Fruit fly (Drosophila melanogaster) whole organism, embryonic: ENCODE measurements around the gene CG43321.

Experiments used
- Atf6 ChIP-seq: fragments of 200-800 bp; sonication (Bioruptor generic); IDR thresholded peaks from 2 replicates; pipeline ENCODE4 v1.3.6; 2022; ENCODE audit warnings: missing biosample characterization, missing genetic modification characterization
- Awh ChIP-seq: fragments of 200-800 bp; sonication (Bioruptor generic); IDR thresholded peaks from 2 replicates; pipeline ENCODE4, ENCODE4 v1.3.6; 2022; ENCODE audit warnings: missing biosample characterization, missing genetic modification characterization
- CG12236 ChIP-seq: fragments of 200-800 bp; sonication (Bioruptor generic); optimal IDR thresholded peaks from 2 replicates; lab custom pipeline; 2016; ENCODE audit warnings: missing biosample characterization, missing genetic modification characterization
- CG12659 ChIP-seq: fragments of 200-800 bp; sonication (Bioruptor generic); optimal IDR thresholded peaks from 3 replicates; lab custom pipeline; 2017; ENCODE audit warnings: mild to moderate bottlenecking, missing biosample characterization, missing genetic modification reagents, missing genetic modification characterization
- CG12942 ChIP-seq: fragments of 200-800 bp; sonication (Bioruptor generic); optimal IDR thresholded peaks from 3 replicates; lab custom pipeline; 2016; ENCODE audit warnings: missing biosample characterization, missing genetic modification characterization
- CG14014 ChIP-seq: fragments of 200-800 bp; sonication (Bioruptor generic); IDR thresholded peaks from 2 replicates; pipeline ENCODE4 v1.3.6; 2022; ENCODE audit warnings: missing biosample characterization, missing genetic modification characterization
- CG14860 ChIP-seq: fragments of 200-800 bp; sonication (Bioruptor generic); IDR thresholded peaks from 3 replicates; pipeline ENCODE4 v1.3.6; 2022; ENCODE audit warnings: missing biosample characterization, missing genetic modification characterization; ENCODE audit not compliant: partially characterized antibody
- CG15073 ChIP-seq: fragments of 200-800 bp; sonication (Bioruptor generic); optimal IDR thresholded peaks from 2 replicates; lab custom pipeline; 2016; ENCODE audit warnings: missing biosample characterization, missing genetic modification characterization
- CG1529 ChIP-seq: fragments of 200-800 bp; sonication (Bioruptor generic); optimal IDR thresholded peaks from 3 replicates; lab custom pipeline; 2018; ENCODE audit warnings: missing biosample characterization, missing genetic modification characterization
- CG17829 ChIP-seq: fragments of 200-800 bp; optimal IDR thresholded peaks from 2 replicates; lab custom pipeline; 2019; ENCODE audit warnings: missing biosample characterization, mild to moderate bottlenecking, missing genetic modification characterization, moderate library complexity
- CG18764 ChIP-seq: fragments of 200-800 bp; sonication (Bioruptor generic); optimal IDR thresholded peaks from 3 replicates; lab custom pipeline; 2016; ENCODE audit warnings: missing biosample characterization, missing genetic modification characterization
- CG2875 ChIP-seq: fragments of 200-800 bp; sonication (Bioruptor generic); optimal IDR thresholded peaks from 2 replicates; lab custom pipeline; 2017; ENCODE audit warnings: missing biosample characterization, mild to moderate bottlenecking, missing genetic modification characterization, missing genetic modification reagents
- CG30431 ChIP-seq: fragments of 200-800 bp; sonication (Bioruptor generic); optimal IDR thresholded peaks from 2 replicates; lab custom pipeline; 2017; ENCODE audit warnings: missing biosample characterization, missing genetic modification characterization
- CG33557 ChIP-seq: fragments of 200-800 bp; sonication (Bioruptor generic); optimal IDR thresholded peaks from 2 replicates; lab custom pipeline; 2019; ENCODE audit warnings: missing biosample characterization, mild to moderate bottlenecking, missing genetic modification characterization, moderate library complexity
- CG4424 ChIP-seq: fragments of 200-800 bp; sonication (Bioruptor generic); optimal IDR thresholded peaks from 3 replicates; lab custom pipeline; 2016; ENCODE audit warnings: missing biosample characterization, missing genetic modification characterization
- CG6272 ChIP-seq: fragments of 200-800 bp; sonication (Bioruptor generic); IDR thresholded peaks from 2 replicates; pipeline ENCODE4 v1.3.6; 2022; ENCODE audit warnings: missing biosample characterization, missing genetic modification characterization
- CG7928 ChIP-seq: fragments of 200-800 bp; sonication (Bioruptor generic); optimal IDR thresholded peaks from 2 replicates; lab custom pipeline; 2017; ENCODE audit warnings: missing biosample characterization, mild to moderate bottlenecking, missing genetic modification characterization
- CG8359 ChIP-seq: fragments of 200-800 bp; sonication (Bioruptor generic); optimal IDR thresholded peaks from 2 replicates; lab custom pipeline; 2017; ENCODE audit warnings: missing biosample characterization, mild to moderate bottlenecking, missing genetic modification characterization, borderline replicate concordance
- CG8765 ChIP-seq: fragments of 200-800 bp; sonication (Bioruptor generic); IDR thresholded peaks from 2 replicates; pipeline ENCODE4 v1.3.6; 2022; ENCODE audit warnings: missing biosample characterization, missing genetic modification characterization
- CG8924 ChIP-seq: fragments of 200-800 bp; optimal IDR thresholded peaks from 3 replicates; lab custom pipeline; 2019; ENCODE audit warnings: missing biosample characterization, mild to moderate bottlenecking, missing genetic modification characterization, moderate library complexity
- CHES-1-like ChIP-seq: fragments of 200-800 bp; sonication (Bioruptor generic); optimal IDR thresholded peaks from 2 replicates; lab custom pipeline; 2016; ENCODE audit warnings: missing biosample characterization, missing genetic modification characterization
- CrebB ChIP-seq: fragments of 200-800 bp; sonication (Bioruptor generic); optimal IDR thresholded peaks from 3 replicates; lab custom pipeline; 2018; ENCODE audit warnings: missing biosample characterization, mild to moderate bottlenecking, missing genetic modification characterization
- Dek ChIP-seq: fragments of 200-800 bp; sonication (Bioruptor generic); optimal IDR thresholded peaks from 3 replicates; lab custom pipeline; 2019; ENCODE audit warnings: missing biosample characterization, mild to moderate bottlenecking, missing genetic modification characterization, moderate library complexity
- Gug ChIP-seq: fragments of 200-800 bp; sonication (Bioruptor generic); IDR thresholded peaks from 4 replicates; pipeline ENCODE4 v1.3.6; 2022; ENCODE audit warnings: missing biosample characterization, missing genetic modification characterization
- Hr51 ChIP-seq, 2 experiments: fragments of 200-800 bp; sonication (Bioruptor generic); optimal IDR thresholded peaks; 2 replicates in 1 of 2; 3 replicates in 1 of 2; lab custom pipeline; 2016 to 2018; ENCODE audit warnings: missing biosample characterization in 2 of 2, missing genetic modification characterization in 2 of 2, mild to moderate bottlenecking in 1 of 2, moderate library complexity in 1 of 2
- Lpt ChIP-seq: fragments of >200 bp; optimal IDR thresholded peaks from 2 replicates; lab custom pipeline; 2018; ENCODE audit warnings: missing biosample characterization, missing genetic modification characterization
- MESR4 ChIP-seq: fragments of 200-800 bp; sonication (Bioruptor generic); optimal IDR thresholded peaks from 2 replicates; lab custom pipeline; 2018; ENCODE audit warnings: missing biosample characterization, mild to moderate bottlenecking, missing genetic modification characterization, moderate library complexity
- NFAT ChIP-seq: fragments of 200-800 bp; sonication (Bioruptor generic); IDR thresholded peaks from 2 replicates; pipeline ENCODE4 v1.3.6; 2022; ENCODE audit warnings: missing biosample characterization, missing genetic modification characterization
- Nf-YB ChIP-seq: fragments of 200-800 bp; sonication (Bioruptor generic); optimal IDR thresholded peaks from 3 replicates; lab custom pipeline; 2019; ENCODE audit warnings: missing biosample characterization, mild to moderate bottlenecking, missing genetic modification characterization, moderate library complexity
- Spps ChIP-seq: fragments of 200-800 bp; sonication (Bioruptor generic); optimal IDR thresholded peaks from 2 replicates; lab custom pipeline; 2018; ENCODE audit warnings: missing biosample characterization, mild to moderate bottlenecking, missing genetic modification characterization
- Trl ChIP-seq, 3 experiments: fragments of >200 bp in 2 of 3; fragments of 200-800 bp in 1 of 3; sonication (Bioruptor generic) in 1 of 3; optimal IDR thresholded peaks; 2 replicates in 1 of 3; 3 replicates in 2 of 3; lab custom pipeline; 2016 to 2017; ENCODE audit warnings: missing biosample characterization in 1 of 3, missing genetic modification characterization in 1 of 3
- abd-A ChIP-seq: fragments of 200-800 bp; sonication (Bioruptor generic); optimal IDR thresholded peaks from 3 replicates; lab custom pipeline; 2019; ENCODE audit warnings: missing biosample characterization, mild to moderate bottlenecking, missing genetic modification characterization, moderate library complexity
- ase ChIP-seq: fragments of 200-800 bp; sonication (Bioruptor generic); IDR thresholded peaks from 3 replicates; pipeline ENCODE4 v1.3.6; 2022; ENCODE audit warnings: missing biosample characterization, missing genetic modification characterization
- ci ChIP-seq: fragments of 200-800 bp; sonication (Bioruptor generic); IDR thresholded peaks from 3 replicates; pipeline ENCODE4 v1.3.6; 2022; ENCODE audit warnings: missing biosample characterization, missing genetic modification characterization
- dati ChIP-seq: fragments of 200-800 bp; sonication (Bioruptor generic); IDR thresholded peaks from 2 replicates; pipeline ENCODE4 v1.3.6; 2022; ENCODE audit warnings: missing biosample characterization, missing genetic modification characterization
- gsb-n ChIP-seq: fragments of 200-800 bp; sonication (Bioruptor generic); optimal IDR thresholded peaks from 3 replicates; lab custom pipeline; 2018; ENCODE audit warnings: missing biosample characterization, mild to moderate bottlenecking, missing genetic modification characterization
- hbn ChIP-seq: fragments of 200-800 bp; sonication (Bioruptor generic); IDR thresholded peaks from 2 replicates; pipeline ENCODE4 v1.3.6; 2022; ENCODE audit warnings: missing biosample characterization, missing genetic modification characterization; ENCODE audit not compliant: partially characterized antibody
- inv ChIP-seq: fragments of 200-800 bp; sonication (Bioruptor generic); IDR thresholded peaks from 2 replicates; pipeline ENCODE4 v1.3.6; 2022; ENCODE audit warnings: missing biosample characterization, missing genetic modification characterization; ENCODE audit not compliant: partially characterized antibody
- kah ChIP-seq: fragments of 200-800 bp; sonication (Bioruptor generic); optimal IDR thresholded peaks from 2 replicates; lab custom pipeline; 2018; ENCODE audit warnings: missing biosample characterization, mild to moderate bottlenecking, missing genetic modification characterization
- ken ChIP-seq: fragments of 200-800 bp; sonication (Bioruptor generic); IDR thresholded peaks from 3 replicates; pipeline ENCODE4 v1.3.6; 2022; ENCODE audit warnings: missing biosample characterization, missing genetic modification characterization
- phol ChIP-seq: fragments of 200-800 bp; sonication (Bioruptor generic); optimal IDR thresholded peaks from 3 replicates; lab custom pipeline; 2018; ENCODE audit warnings: missing biosample characterization, mild to moderate bottlenecking, missing genetic modification characterization, moderate library complexity
- pita ChIP-seq: fragments of 200-800 bp; sonication (Bioruptor generic); optimal IDR thresholded peaks from 2 replicates; lab custom pipeline; 2017; ENCODE audit warnings: missing biosample characterization, mild to moderate bottlenecking, missing genetic modification characterization
- pnt ChIP-seq: fragments of 200-800 bp; sonication (Bioruptor generic); optimal IDR thresholded peaks from 3 replicates; lab custom pipeline; 2016; ENCODE audit warnings: missing biosample characterization, missing genetic modification characterization
- prd ChIP-seq, 3 experiments: fragments of >200 bp in 2 of 3; fragments of 200-800 bp in 1 of 3; sonication (Bioruptor generic) in 1 of 3; optimal IDR thresholded peaks in 2 of 3; IDR thresholded peaks in 1 of 3; 2 replicates in 2 of 3; 3 replicates in 1 of 3; pipeline versions ENCODE4 v1.3.6 to Lab custom; 2017 to 2022; ENCODE audit warnings: missing biosample characterization in 1 of 3, missing genetic modification characterization in 1 of 3
- salm ChIP-seq: fragments of 200-800 bp; sonication (Bioruptor generic); optimal IDR thresholded peaks from 2 replicates; lab custom pipeline; 2018; ENCODE audit warnings: missing biosample characterization, mild to moderate bottlenecking, missing genetic modification characterization
- schlank ChIP-seq: fragments of 200-800 bp; sonication (Bioruptor generic); optimal IDR thresholded peaks from 2 replicates; lab custom pipeline; 2018; ENCODE audit warnings: missing biosample characterization, mild to moderate bottlenecking, missing genetic modification characterization
- sqz ChIP-seq: fragments of 200-800 bp; sonication (Bioruptor generic); optimal IDR thresholded peaks from 3 replicates; lab custom pipeline; 2018; ENCODE audit warnings: missing biosample characterization, mild to moderate bottlenecking, missing genetic modification characterization
- tx ChIP-seq: fragments of 200-800 bp; sonication (Bioruptor generic); optimal IDR thresholded peaks from 2 replicates; lab custom pipeline; 2016; ENCODE audit warnings: missing biosample characterization, missing genetic modification characterization
- wor ChIP-seq: fragments of 200-800 bp; sonication (Bioruptor generic); IDR thresholded peaks from 2 replicates; pipeline ENCODE4 v1.3.6; 2022; ENCODE audit warnings: missing biosample characterization, missing genetic modification characterization
- yki ChIP-seq: fragments of >200 bp; optimal IDR thresholded peaks from 3 replicates; lab custom pipeline; 2018

Gene CG43321

DNA sequence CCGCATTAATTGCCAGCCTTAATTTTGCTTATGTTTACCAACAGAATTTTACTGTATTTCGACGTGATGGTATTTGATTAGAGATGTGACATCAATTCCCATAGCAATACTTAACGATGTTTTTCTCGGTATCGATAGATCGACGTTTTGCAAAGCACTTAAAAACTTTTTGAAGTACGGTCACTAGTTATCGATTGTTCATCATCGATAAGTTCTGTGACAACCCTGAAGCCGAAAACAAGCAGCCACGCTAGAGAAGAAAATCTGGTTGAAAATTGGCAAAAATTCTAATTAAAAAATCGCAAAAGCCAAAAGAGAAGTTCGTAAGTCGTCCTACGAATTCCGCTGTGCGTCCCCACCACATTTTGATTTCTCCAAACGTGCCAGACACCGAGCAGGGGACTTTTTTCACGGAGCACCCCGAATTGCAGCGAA is 20.5 kb downstream of the CG43321 start, which contains the start of the genes Rab30 and Caper (continued):
- peak; percentile 60 for TF ChIP-seq pnt (GFP tag; lab: Kevin White, UChicago)
- peak; percentile 98 for TF ChIP-seq inv
- no peak for TF ChIP-seq CG30431 (GFP tag; lab: Kevin White, UChicago)
- TF ChIP-seq Dek (tag; lab: Kevin White, UChicago) = peak; percentile 3
- TF ChIP-seq CG2875 = no peak
- peak; percentile 84 for TF ChIP-seq CG12659 (GFP tag; lab: Kevin White, UChicago)
- TF ChIP-seq CG14014 = peak; percentile 49
- TF ChIP-seq CG4424 (GFP tag; lab: Kevin White, UChicago) = peak; percentile 45
- TF ChIP-seq CG15073 = no peak
- no peak for TF ChIP-seq CG18764 (GFP tag; lab: Kevin White, UChicago)
- TF ChIP-seq hbn (GFP tag; lab: Robert Waterston, UW) = peak; percentile 97
- TF ChIP-seq ase = no peak
- TF ChIP-seq CG6272 = peak; percentile 61
- TF ChIP-seq ken (GFP tag; lab: Robert Waterston, UW) = peak; percentile 52; the same call in 1 of the 3 replicates
- TF ChIP-seq CG1529 (GFP tag; lab: Kevin White, UChicago) = no peak
- TF ChIP-seq schlank = peak; percentile 51
- TF ChIP-seq Atf6 (GFP tag; lab: Robert Waterston, UW) = 0 out of 2 replicates have a peak, but pooled peaks have one; percentile 18
- TF ChIP-seq CG33557 (GFP tag; lab: Kevin White, UChicago) = peak; percentile 45
- peak; percentile 85 for TF ChIP-seq CHES-1-like (GFP tag; lab: Kevin White, UChicago)
- peak; percentile 55 for TF ChIP-seq CG8924 (tag; lab: Kevin White, UChicago)
- TF ChIP-seq kah (GFP tag; lab: Kevin White, UChicago) = no peak
- no peak; the same call in 1 of the 2 replicates for TF ChIP-seq CG8765 (GFP tag; lab: Robert Waterston, UW)
- peak; percentile 67 for TF ChIP-seq phol
- TF ChIP-seq Spps (tag; lab: Kevin White, UChicago) = no peak
- TF ChIP-seq salm (tag; lab: Kevin White, UChicago) = peak; percentile 19
- TF ChIP-seq prd (optimal IDR thresholded peaks at IDR 0.05; lab: Kevin White, UChicago) = no peak
- peak; percentile 57; the same call in 2 of the 3 replicates for TF ChIP-seq prd (GFP tag; IDR thresholded peaks at IDR 0.05; lab: Robert Waterston, UW)
- peak; percentile 74 for TF ChIP-seq CG17829 (tag; lab: Kevin White, UChicago)
- peak; percentile 98 for TF ChIP-seq CG14860
- no peak for TF ChIP-seq Lpt (GFP tag; lab: Kevin White, UChicago)
- no peak for TF ChIP-seq Awh (GFP tag; lab: Robert Waterston, UW)
- TF ChIP-seq CG7928 = peak; percentile 55
- TF ChIP-seq NFAT (GFP tag; lab: Robert Waterston, UW) = peak; percentile 88
- TF ChIP-seq Nf-YB (GFP tag; lab: Kevin White, UChicago) = peak; percentile 35
- TF ChIP-seq Hr51 (GFP tag; optimal IDR thresholded peaks at IDR 0.05; lab: Kevin White, UChicago) = peak in 1 of 2 experiments; percentile 60
- TF ChIP-seq sqz (GFP tag; lab: Kevin White, UChicago) = no peak
- TF ChIP-seq CG12236 (GFP tag; lab: Kevin White, UChicago) = no peak
- TF ChIP-seq tx = peak; percentile 49
- peak; percentile 13 for TF ChIP-seq CrebB
- peak; percentile 43 for TF ChIP-seq CG12942 (GFP tag; lab: Kevin White, UChicago)
- TF ChIP-seq Trl (optimal IDR thresholded peaks at IDR 0.05; lab: Kevin White, UChicago) = no peak
- TF ChIP-seq Trl (GFP tag; optimal IDR thresholded peaks at IDR 0.05; lab: Kevin White, UChicago) = peak; percentile 81
- TF ChIP-seq yki (lab: Kevin White, UChicago) = no peak
- TF ChIP-seq dati = no peak
- TF ChIP-seq CG8359 = no peak
- peak; percentile 38; the same call in 1 of the 4 replicates for TF ChIP-seq Gug (GFP tag; lab: Robert Waterston, UW)
- TF ChIP-seq wor (GFP tag; lab: Robert Waterston, UW) = no peak
- no peak for TF ChIP-seq abd-A (tag; lab: Kevin White, UChicago)
- peak; percentile 94 for TF ChIP-seq MESR4 (GFP tag; lab: Kevin White, UChicago)
- peak; percentile 79; the same call in 2 of the 3 replicates for TF ChIP-seq ci (GFP tag; lab: Robert Waterston, UW)
- TF ChIP-seq pita = no peak
- TF ChIP-seq gsb-n = no peak
